Worm (Caenorhabditis elegans): ENCODE data around the gene ddx-35.

DNA sequence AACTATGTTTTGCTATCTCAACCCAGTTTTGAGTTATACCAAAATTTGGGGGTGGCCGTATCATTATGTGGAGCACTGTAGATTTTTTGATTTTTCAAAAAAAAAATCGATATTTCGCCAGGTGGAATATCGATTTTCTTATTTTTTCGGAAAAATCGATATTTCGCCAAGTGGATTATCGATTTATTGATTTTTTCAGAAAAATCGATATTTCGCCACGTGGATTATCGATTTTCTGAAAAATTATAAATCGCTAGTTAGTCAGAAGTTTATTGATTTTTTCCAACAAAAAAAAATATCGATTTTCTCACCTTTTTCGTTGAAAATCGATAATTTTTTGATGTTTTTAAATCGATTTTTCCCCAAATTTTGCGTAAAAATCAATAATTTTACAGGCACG lies 25.9 kb upstream of the ddx-35 start:
- TF ChIP-seq him-1 (tag; optimal IDR thresholded peaks at IDR 0.05) (no peak), W03F9.2 (tag; optimal IDR thresholded peaks at IDR 0.05) (no peak), dao-5 (tag; optimal IDR thresholded peaks at IDR 0.05) (no peak)
